Worm (Caenorhabditis elegans) whole organism, young adult: ENCODE results near the gene maoc-1.

Experiments
- B0261.1 ChIP-seq: sonication (generic microtip); optimal IDR thresholded peaks from 2 replicates; lab custom pipeline; 2016; ENCODE audit warnings: mild to moderate bottlenecking, missing genetic modification characterization, moderate library complexity, missing compliant biosample characterization
- D2030.7 ChIP-seq: fragments of 200-800 bp; sonication (Bioruptor generic); IDR thresholded peaks from 2 replicates; pipeline ENCODE4 v1.3.6; 2022; ENCODE audit warnings: missing genetic modification reagents, missing genetic modification characterization, missing compliant biosample characterization
- F23B12.7 ChIP-seq: sonication (generic microtip); optimal IDR thresholded peaks from 2 replicates; lab custom pipeline; 2017; ENCODE audit warnings: missing genetic modification characterization, mild to moderate bottlenecking, missing compliant biosample characterization, antibody characterized with exemption, moderate library complexity; ENCODE audit not compliant: insufficient read depth
- F33H1.4 ChIP-seq: fragments of 200-800 bp; sonication (Bioruptor generic); IDR thresholded peaks from 2 replicates; pipeline ENCODE4 v1.3.6; 2022; ENCODE audit warnings: missing genetic modification reagents, missing genetic modification characterization, missing compliant biosample characterization
- F55B11.4 ChIP-seq: sonication (generic microtip); optimal IDR thresholded peaks from 2 replicates; lab custom pipeline; 2016; ENCODE audit warnings: missing compliant biosample characterization, missing genetic modification characterization, borderline replicate concordance; ENCODE audit not compliant: insufficient read depth
- T07F8.4 ChIP-seq: sonication (generic microtip); optimal IDR thresholded peaks from 2 replicates; lab custom pipeline; 2016; ENCODE audit warnings: mild to moderate bottlenecking, missing genetic modification characterization, moderate library complexity, missing compliant biosample characterization
- Y53F4B.3 ChIP-seq: fragments of 200-800 bp; sonication (Bioruptor generic); IDR thresholded peaks from 2 replicates; pipeline ENCODE4 v1.3.6; 2022; ENCODE audit warnings: missing genetic modification reagents, missing genetic modification characterization, missing compliant biosample characterization
- Y67H2A.10 ChIP-seq: fragments of 200-800 bp; sonication (Bioruptor generic); conservative IDR thresholded peaks from 2 replicates; pipeline ENCODE4 v1.3.6; 2022; ENCODE audit warnings: missing genetic modification reagents, missing genetic modification characterization, missing compliant biosample characterization
- ZK185.1 ChIP-seq: sonication (generic microtip); optimal IDR thresholded peaks from 2 replicates; lab custom pipeline; 2016; ENCODE audit warnings: mild to moderate bottlenecking, missing genetic modification characterization, missing compliant biosample characterization; ENCODE audit not compliant: poor library complexity, severe bottlenecking
- akir-1 ChIP-seq: fragments of 200-800 bp; sonication (Bioruptor generic); optimal IDR thresholded peaks from 2 replicates; lab custom pipeline; 2018; ENCODE audit warnings: mild to moderate bottlenecking, missing genetic modification characterization, moderate library complexity, missing compliant biosample characterization
- aptf-3 ChIP-seq: fragments of 200-800 bp; sonication (Bioruptor generic); IDR thresholded peaks from 2 replicates; pipeline ENCODE4 v1.3.6; 2022; ENCODE audit warnings: missing genetic modification characterization, missing compliant biosample characterization
- attf-5 ChIP-seq: fragments of 200-800 bp; sonication (Bioruptor generic); optimal IDR thresholded peaks from 2 replicates; lab custom pipeline; 2018; ENCODE audit warnings: mild to moderate bottlenecking, missing genetic modification characterization, missing compliant biosample characterization
- bed-1 ChIP-seq: fragments of 200-800 bp; sonication (Bioruptor generic); IDR thresholded peaks from 2 replicates; pipeline ENCODE4 v1.3.6; 2022; ENCODE audit warnings: missing genetic modification reagents, missing genetic modification characterization, missing compliant biosample characterization
- bed-2 ChIP-seq: fragments of 200-800 bp; sonication (Bioruptor generic); IDR thresholded peaks from 2 replicates; pipeline ENCODE4 v1.3.6; 2022; ENCODE audit warnings: missing genetic modification reagents, missing genetic modification characterization, missing compliant biosample characterization
- cebp-1 ChIP-seq, 2 experiments: fragments of 200-800 bp in 1 of 2; sonication (Bioruptor generic) in 1 of 2; sonication (generic microtip) in 1 of 2; IDR thresholded peaks in 1 of 2; optimal IDR thresholded peaks in 1 of 2; 2 replicates each; pipeline versions ENCODE4 v1.3.6 to Lab custom; 2017 to 2022; ENCODE audit warnings: missing compliant biosample characterization in 2 of 2, missing genetic modification characterization in 2 of 2, mild to moderate bottlenecking in 1 of 2, missing genetic modification reagents in 1 of 2, moderate library complexity in 1 of 2
- ceh-58 ChIP-seq: fragments of 200-800 bp; sonication (Bioruptor generic); IDR thresholded peaks from 2 replicates; pipeline ENCODE4 v1.3.6; 2022; ENCODE audit warnings: missing genetic modification characterization, missing compliant biosample characterization
- die-1 ChIP-seq: sonication (generic microtip); optimal IDR thresholded peaks from 2 replicates; lab custom pipeline; 2016; ENCODE audit warnings: missing genotype, mild to moderate bottlenecking, missing genetic modification characterization, missing compliant biosample characterization
- dpff-1 ChIP-seq: sonication (generic microtip); optimal IDR thresholded peaks from 2 replicates; lab custom pipeline; 2017; ENCODE audit warnings: mild to moderate bottlenecking, missing genetic modification characterization, missing compliant biosample characterization
- efl-1 ChIP-seq: fragments of 150-350 bp; optimal IDR thresholded peaks from 2 replicates; lab custom pipeline; 2014; ENCODE audit warnings: missing biosample characterization, missing genetic modification reagents, missing genetic modification characterization
- egl-44 ChIP-seq: fragments of 200-800 bp; sonication (Bioruptor generic); IDR thresholded peaks from 2 replicates; pipeline ENCODE4 v1.3.6; 2022; ENCODE audit warnings: missing genetic modification reagents, missing genetic modification characterization, missing compliant biosample characterization
- egrh-3 ChIP-seq: fragments of 200-800 bp; sonication (Bioruptor generic); IDR thresholded peaks from 2 replicates; pipeline ENCODE4 v1.3.6; 2022; ENCODE audit warnings: missing genetic modification reagents, missing genetic modification characterization, missing compliant biosample characterization
- ekl-4 ChIP-seq: fragments of 200-800 bp; sonication (Bioruptor generic); IDR thresholded peaks from 2 replicates; pipeline ENCODE4 v1.3.6; 2022; ENCODE audit warnings: missing genetic modification reagents, missing genetic modification characterization, missing compliant biosample characterization
- ets-4 ChIP-seq: fragments of 200-800 bp; sonication (Bioruptor generic); optimal IDR thresholded peaks from 2 replicates; lab custom pipeline; 2018; ENCODE audit warnings: mild to moderate bottlenecking, missing genetic modification characterization, missing compliant biosample characterization
- lin-26 ChIP-seq: fragments of 200-800 bp; sonication (Bioruptor generic); IDR thresholded peaks from 2 replicates; pipeline ENCODE4 v1.3.6; 2022; ENCODE audit warnings: missing genetic modification reagents, missing genetic modification characterization, missing compliant biosample characterization
- lin-35 ChIP-seq, 3 experiments: fragments of 150-350 bp in 2 of 3; sonication (generic microtip) in 1 of 3; optimal IDR thresholded peaks; 2 replicates each; lab custom pipeline; 2014 to 2018; ENCODE audit warnings: missing biosample characterization in 3 of 3, missing genetic modification characterization in 3 of 3, missing genetic modification reagents in 3 of 3
- lin-40 ChIP-seq: sonication (generic microtip); optimal IDR thresholded peaks from 2 replicates; lab custom pipeline; 2016; ENCODE audit warnings: missing genetic modification characterization, mild to moderate bottlenecking, missing compliant biosample characterization, missing genotype, missing genetic modification reagents
- lsl-1 ChIP-seq: fragments of 200-800 bp; sonication (Bioruptor generic); optimal IDR thresholded peaks from 2 replicates; lab custom pipeline; 2018; ENCODE audit warnings: mild to moderate bottlenecking, missing genetic modification characterization, moderate library complexity, missing compliant biosample characterization
- lsy-27 ChIP-seq: sonication (generic microtip); optimal IDR thresholded peaks from 2 replicates; lab custom pipeline; 2017; ENCODE audit warnings: missing genetic modification characterization, mild to moderate bottlenecking, missing compliant biosample characterization, antibody characterized with exemption, missing genotype, borderline replicate concordance; ENCODE audit not compliant: insufficient read depth
- madf-10 ChIP-seq: sonication (generic microtip); optimal IDR thresholded peaks from 2 replicates; lab custom pipeline; 2016; ENCODE audit warnings: mild to moderate bottlenecking, missing genetic modification characterization, missing compliant biosample characterization
- madf-8 ChIP-seq: fragments of 200-800 bp; sonication (Bioruptor generic); conservative IDR thresholded peaks from 2 replicates; pipeline ENCODE4 v1.3.6; 2022; ENCODE audit warnings: missing genetic modification reagents, missing genetic modification characterization, missing compliant biosample characterization
- mcd-1 ChIP-seq: fragments of 200-800 bp; sonication (Bioruptor generic); IDR thresholded peaks from 2 replicates; pipeline ENCODE4 v1.3.6; 2022; ENCODE audit warnings: missing genetic modification reagents, missing genetic modification characterization, missing compliant biosample characterization
- mes-4 ChIP-seq: sonication (generic microtip); optimal IDR thresholded peaks from 2 replicates; lab custom pipeline; 2016; ENCODE audit warnings: missing genotype, missing genetic modification characterization, missing compliant biosample characterization
- nfyb-1 ChIP-seq: fragments of 200-800 bp; sonication (Bioruptor generic); IDR thresholded peaks from 2 replicates; pipeline ENCODE4 v1.3.6; 2022; ENCODE audit warnings: missing genetic modification reagents, missing genetic modification characterization, missing compliant biosample characterization
- nhr-90 ChIP-seq: sonication (generic microtip); optimal IDR thresholded peaks from 2 replicates; lab custom pipeline; 2016; ENCODE audit warnings: missing genotype, mild to moderate bottlenecking, missing genetic modification characterization, missing compliant biosample characterization
- pha-4 ChIP-seq: fragments of 150-350 bp; sonication (generic microtip); optimal IDR thresholded peaks from 2 replicates; lab custom pipeline; 2014; ENCODE audit warnings: missing biosample characterization, missing genetic modification reagents, missing genetic modification characterization
- rcor-1 ChIP-seq: fragments of 200-800 bp; sonication (Bioruptor generic); IDR thresholded peaks from 2 replicates; pipeline ENCODE4 v1.3.6; 2022; ENCODE audit warnings: missing genetic modification reagents, missing genetic modification characterization, missing compliant biosample characterization
- sdz-38 ChIP-seq: sonication (generic microtip); optimal IDR thresholded peaks from 2 replicates; lab custom pipeline; 2016; ENCODE audit warnings: missing genotype, missing genetic modification characterization, missing compliant biosample characterization
- snpc-1.3 ChIP-seq: sonication (generic microtip); optimal IDR thresholded peaks from 2 replicates; lab custom pipeline; 2017; ENCODE audit warnings: missing genetic modification characterization, mild to moderate bottlenecking, missing compliant biosample characterization, antibody characterized with exemption, moderate library complexity, missing genotype, missing genetic modification reagents; ENCODE audit not compliant: insufficient read depth
- snpc-3.4 ChIP-seq: sonication (generic microtip); optimal IDR thresholded peaks from 2 replicates; lab custom pipeline; 2017; ENCODE audit warnings: missing genetic modification characterization, mild to moderate bottlenecking, missing compliant biosample characterization, antibody characterized with exemption, moderate library complexity, missing genotype, missing genetic modification reagents
- ztf-18 ChIP-seq: sonication (generic microtip); optimal IDR thresholded peaks from 2 replicates; lab custom pipeline; 2016; ENCODE audit warnings: missing genotype, mild to moderate bottlenecking, missing genetic modification characterization, missing compliant biosample characterization
- ztf-22 ChIP-seq: fragments of 200-800 bp; sonication (Bioruptor generic); optimal IDR thresholded peaks from 2 replicates; lab custom pipeline; 2018; ENCODE audit warnings: mild to moderate bottlenecking, missing genetic modification characterization, moderate library complexity, missing compliant biosample characterization
- ztf-25 ChIP-seq: fragments of 200-800 bp; sonication (Bioruptor generic); IDR thresholded peaks from 2 replicates; pipeline ENCODE4 v1.3.6; 2022; ENCODE audit warnings: missing genetic modification reagents, missing genetic modification characterization, missing compliant biosample characterization

maoc-1 gene

DNA sequence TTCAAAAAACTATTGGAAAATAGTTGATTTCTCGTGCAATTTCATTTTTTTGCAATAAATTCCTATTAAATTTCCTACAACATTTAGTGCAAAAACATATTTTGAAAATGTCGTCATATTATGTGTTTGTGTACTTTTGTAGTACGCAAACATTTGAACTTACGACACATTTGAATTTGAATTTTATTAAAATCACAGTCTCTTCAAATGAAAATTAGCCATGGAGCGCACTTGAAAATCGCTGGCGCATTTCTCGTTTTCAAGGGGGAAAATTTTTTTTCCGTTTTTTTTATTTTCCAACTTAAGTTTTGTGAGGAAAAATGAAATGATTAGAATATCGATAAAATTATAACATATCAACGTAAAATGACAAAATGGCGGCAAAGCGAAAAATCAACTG lies 48.5 kb upstream of the maoc-1 start (continued):
- TF ChIP-seq snpc-1.3 (tag; lab: Kevin White, UChicago) (peak; percentile 73), F23B12.7 (peak; percentile 34), madf-8 (peak; percentile 70), ekl-4 (0 out of 2 replicates have a peak, but pooled peaks have one; percentile 17), lin-40 (tag; lab: Kevin White, UChicago) (peak; percentile 27), rcor-1 (GFP tag; lab: Robert Waterston, UW) (no peak), sdz-38 (tag; lab: Kevin White, UChicago) (no peak), attf-5 (GFP tag; lab: Kevin White, UChicago) (peak; percentile 68), lsl-1 (GFP tag; lab: Kevin White, UChicago) (peak; percentile 84), aptf-3 (GFP tag; lab: Robert Waterston, UW) (no peak), ztf-18 (tag; lab: Kevin White, UChicago) (peak; percentile 91), pha-4 (no peak), F33H1.4 (peak; percentile 61), lin-26 (GFP tag; lab: Robert Waterston, UW) (no peak), egrh-3 (no peak), mcd-1 (GFP tag; lab: Robert Waterston, UW) (peak; percentile 88; the same call in 1 of the 2 replicates), lin-35 (GFP tag; optimal IDR thresholded peaks at IDR 0.05; lab: Kevin White, UChicago) (peak in 1 of 3 experiments; percentile 76), egl-44 (GFP tag; lab: Robert Waterston, UW) (no peak), D2030.7 (GFP tag; lab: Robert Waterston, UW) (peak; percentile 60)

DNA sequence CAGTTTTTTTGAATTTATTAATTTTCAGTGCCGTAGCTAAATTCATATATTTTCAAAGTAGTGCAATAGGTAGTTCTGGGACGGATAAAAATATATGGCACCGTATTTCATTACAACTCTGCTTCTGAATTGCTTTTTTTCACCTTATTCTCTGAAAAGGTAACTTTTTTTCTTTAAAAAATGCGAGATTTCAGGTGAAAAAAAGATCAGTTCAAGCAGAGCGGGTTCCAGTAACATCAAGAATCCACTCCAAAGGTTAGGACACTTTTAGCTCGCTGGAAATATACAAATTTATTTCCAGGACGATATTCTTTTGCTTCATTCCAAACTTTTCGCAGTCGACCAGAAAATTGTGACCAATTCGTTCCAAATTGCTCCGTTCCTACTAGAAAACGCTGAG lies 48.0 kb upstream of the maoc-1 start, which contains the start of gene T07F8.1:
Gene T07F8.1 (plus strand): TSS at position 301 of the 400 bp plus-strand sequence.
- TF ChIP-seq Y53F4B.3 (GFP tag; lab: Robert Waterston, UW) (no peak), lsl-1 (GFP tag; lab: Kevin White, UChicago) (no peak), ceh-58 (GFP tag; lab: Robert Waterston, UW) (no peak), pha-4 (no peak), T07F8.4 (no peak), mcd-1 (GFP tag; lab: Robert Waterston, UW) (no peak), mes-4 (tag; lab: Kevin White, UChicago) (no peak), cebp-1 (GFP tag; IDR thresholded peaks at IDR 0.05; lab: Robert Waterston, UW) (no peak), cebp-1 (tag; optimal IDR thresholded peaks at IDR 0.05; lab: Kevin White, UChicago) (no peak), aptf-3 (GFP tag; lab: Robert Waterston, UW) (no peak), die-1 (tag; lab: Kevin White, UChicago) (no peak), nhr-90 (tag; lab: Kevin White, UChicago) (no peak), lin-40 (tag; lab: Kevin White, UChicago) (no peak), B0261.1 (no peak), ztf-22 (GFP tag; lab: Kevin White, UChicago) (no peak)

ce11 chrII:7151969-7152631 lies 44.0 kb upstream of the maoc-1 start, which contains the start of gene fust-1:
Gene fust-1, plus strand, starts transcription at chrII:7152581.
- peak; percentile 94 for TF ChIP-seq ZK185.1 (tag; lab: Kevin White, UChicago)
- no peak for TF ChIP-seq akir-1 (GFP tag; lab: Kevin White, UChicago)
- no peak for TF ChIP-seq ztf-25 (GFP tag; lab: Robert Waterston, UW)
- no peak for TF ChIP-seq dpff-1 (tag; lab: Kevin White, UChicago)
- TF ChIP-seq ztf-22 (GFP tag; lab: Kevin White, UChicago) = peak; percentile 73
- TF ChIP-seq F55B11.4 (tag; lab: Kevin White, UChicago) = no peak
- no peak for TF ChIP-seq bed-1
- TF ChIP-seq ets-4 (GFP tag; lab: Kevin White, UChicago) = peak; percentile 48
- peak; percentile 54 for TF ChIP-seq madf-10
- no peak for TF ChIP-seq Y53F4B.3 (GFP tag; lab: Robert Waterston, UW)
- TF ChIP-seq snpc-3.4 = peak; percentile 95
- peak; percentile 64 for TF ChIP-seq efl-1 (GFP tag; lab: Kevin White, UChicago)
- peak; percentile 95 for TF ChIP-seq rcor-1 (GFP tag; lab: Robert Waterston, UW)
- peak; percentile 87 for TF ChIP-seq lsl-1 (GFP tag; lab: Kevin White, UChicago)
- 0 out of 2 replicates have a peak, but pooled peaks have one; percentile 24 for TF ChIP-seq bed-2
- no peak for TF ChIP-seq lsy-27
- TF ChIP-seq Y67H2A.10 (GFP tag; lab: Robert Waterston, UW) = no peak
- TF ChIP-seq nfyb-1 (GFP tag; lab: Robert Waterston, UW) = peak; percentile 96
